Worm (Caenorhabditis elegans): ENCODE measurements around the gene K10D11.7.

The K10D11.7 gene

DNA sequence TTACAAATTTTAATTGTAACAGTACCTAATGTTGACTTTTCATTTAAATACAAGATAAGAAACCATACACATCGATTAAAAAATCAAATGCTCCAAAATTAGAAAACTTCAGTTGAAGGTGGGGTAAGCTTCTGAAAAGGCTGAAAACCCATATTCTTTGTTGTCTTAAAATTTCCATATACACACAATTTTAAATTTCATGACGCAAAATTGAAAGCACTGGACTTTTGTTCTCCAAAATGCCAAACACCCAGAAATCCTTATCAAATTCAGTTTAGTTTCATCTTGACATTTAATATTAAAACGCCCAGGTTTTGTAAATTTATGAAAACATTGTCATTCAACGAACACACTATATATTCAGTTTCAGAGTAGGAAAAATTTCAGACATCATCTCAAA, 35.6 kb downstream of the K10D11.7 start, which contains the start of gene F55G11.7:
Gene F55G11.7 (plus strand): TSS at position 301 of the 400 bp plus-strand sequence.
- no peak for TF ChIP-seq gei-8 (GFP tag; optimal IDR thresholded peaks at IDR 0.05)
- TF ChIP-seq spr-3 (GFP tag; optimal IDR thresholded peaks at IDR 0.05): no peak
- no peak for TF ChIP-seq F37D6.2 (tag; optimal IDR thresholded peaks at IDR 0.05)
- TF ChIP-seq unc-62 (GFP tag; optimal IDR thresholded peaks at IDR 0.05 in 1 of 2): peak in 1 of 2 experiments; percentile 39
- TF ChIP-seq unc-62 (tag; optimal IDR thresholded peaks at IDR 0.05): no peak
- no peak for TF ChIP-seq daf-19 (GFP tag; conservative IDR thresholded peaks at IDR 0.05)

DNA sequence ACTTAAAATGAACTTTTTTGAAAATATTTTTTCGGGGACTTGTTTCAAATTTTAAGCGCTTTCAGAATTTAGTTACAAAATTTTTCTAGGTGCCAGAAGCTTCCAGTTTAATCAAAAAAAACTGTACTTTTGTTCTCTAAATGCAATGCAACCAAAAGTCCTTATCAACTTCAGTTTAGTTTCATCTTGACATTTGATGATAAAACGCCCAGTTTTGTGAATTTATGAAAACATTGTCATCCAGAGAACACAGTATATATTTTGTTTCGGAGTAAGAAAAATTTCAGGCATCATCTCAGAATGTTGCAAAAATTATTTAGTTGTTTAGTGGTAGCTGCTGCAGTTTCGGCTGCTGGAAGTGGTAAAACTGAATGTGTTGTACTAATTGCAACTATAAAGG, 38.1 kb downstream of the K10D11.7 start, which contains the start of gene F55G11.6:
Gene F55G11.6 (plus strand): TSS at position 301 of the 400 bp plus-strand sequence.
- TF ChIP-seq zip-2 (tag; optimal IDR thresholded peaks at IDR 0.05) (no peak), ctbp-1 (GFP tag; IDR thresholded peaks at IDR 0.05) (no peak), zfp-3 (GFP tag; conservative IDR thresholded peaks at IDR 0.05) (no peak), cey-2 (tag; optimal IDR thresholded peaks at IDR 0.05; ENCODE audit: borderline replicate concordance, insufficient read depth) (no peak), daf-8 (GFP tag; IDR thresholded peaks at IDR 0.05) (no peak), tra-1 (GFP tag; IDR thresholded peaks at IDR 0.05) (no peak), ces-1 (GFP tag; optimal IDR thresholded peaks at IDR 0.05) (no peak), nhr-41 (GFP tag; IDR thresholded peaks at IDR 0.05) (no peak), ZK546.5 (tag; optimal IDR thresholded peaks at IDR 0.05) (no peak), unc-130 (GFP tag; optimal IDR thresholded peaks at IDR 0.05) (no peak), R02D3.7 (tag; optimal IDR thresholded peaks at IDR 0.05) (no peak), lin-38 (GFP tag; IDR thresholded peaks at IDR 0.05) (no peak), nhr-76 (tag; optimal IDR thresholded peaks at IDR 0.05) (no peak), unc-39 (tag; optimal IDR thresholded peaks at IDR 0.05) (no peak), nhr-42 (GFP tag; IDR thresholded peaks at IDR 0.05) (no peak), T26A8.4 (GFP tag; IDR thresholded peaks at IDR 0.05) (no peak), pqm-1 (tag; optimal IDR thresholded peaks at IDR 0.05) (no peak), dmd-9 (GFP tag; IDR thresholded peaks at IDR 0.05) (no peak), set-16 (GFP tag; IDR thresholded peaks at IDR 0.05) (no peak)

DNA sequence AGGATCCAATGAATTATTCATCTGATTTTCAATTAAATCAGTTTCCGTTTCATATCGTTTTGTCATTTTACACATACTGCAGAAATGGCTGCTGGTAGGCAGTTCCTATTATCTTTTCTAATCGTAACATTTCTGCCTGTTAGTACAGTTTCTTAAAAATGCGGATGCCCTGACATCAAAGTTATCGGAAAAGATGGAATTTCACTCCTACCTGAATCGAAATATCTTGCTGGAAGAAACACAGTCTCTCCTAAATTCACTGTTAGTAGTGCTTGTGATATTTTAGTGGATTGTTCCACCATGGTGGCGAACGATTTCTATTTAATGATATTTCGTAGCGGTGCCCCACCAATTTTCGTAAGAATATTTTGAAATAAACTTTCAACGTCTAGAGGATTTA, 47.3 kb downstream of the K10D11.7 start, which contains the start of gene F55G11.10:
Gene F55G11.10 (plus strand): TSS at position 301 of the 400 bp plus-strand sequence.
- TF ChIP-seq ctbp-1 (GFP tag; IDR thresholded peaks at IDR 0.05): no peak
- TF ChIP-seq nhr-48 (tag; optimal IDR thresholded peaks at IDR 0.05): no peak
- no peak for TF ChIP-seq dmd-6 (GFP tag; IDR thresholded peaks at IDR 0.05)
- TF ChIP-seq daf-12 (tag; optimal IDR thresholded peaks at IDR 0.05): no peak
- TF ChIP-seq zfp-2 (tag; optimal IDR thresholded peaks at IDR 0.05): no peak
- no peak for TF ChIP-seq lin-1 (GFP tag; IDR thresholded peaks at IDR 0.05)
- TF ChIP-seq tra-1 (GFP tag; IDR thresholded peaks at IDR 0.05): no peak
- no peak for TF ChIP-seq snpc-1.2 (GFP tag; IDR thresholded peaks at IDR 0.05)
- TF ChIP-seq unc-130 (GFP tag; optimal IDR thresholded peaks at IDR 0.05): no peak

DNA sequence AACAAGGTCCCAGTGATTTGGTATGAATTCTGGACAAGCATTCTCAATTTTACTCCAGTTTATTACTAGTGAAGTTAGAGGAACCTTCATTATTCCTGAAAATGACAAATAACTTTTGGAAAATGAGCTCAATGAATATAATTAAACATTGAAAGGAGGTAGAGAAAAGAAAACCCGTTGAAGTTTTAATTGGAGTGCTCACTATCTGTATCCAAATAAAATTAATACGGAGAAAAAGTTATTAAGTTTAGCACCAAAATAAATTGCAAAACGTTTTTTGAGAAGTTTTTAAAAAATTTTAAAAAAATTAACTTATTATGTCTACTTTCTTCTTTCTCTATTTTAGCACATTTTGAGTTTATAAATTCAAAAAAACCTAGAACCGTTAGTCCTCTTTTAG, 49.3 kb downstream of the K10D11.7 start, which contains the start of gene F55G11.1:
Gene F55G11.1 (minus strand): TSS at position 101 of the 400 bp plus-strand sequence.
- TF ChIP-seq php-3 (GFP tag; IDR thresholded peaks at IDR 0.05) (no peak), attf-4 (tag; optimal IDR thresholded peaks at IDR 0.05) (no peak), lim-7 (GFP tag; IDR thresholded peaks at IDR 0.05) (no peak), zip-2 (tag; optimal IDR thresholded peaks at IDR 0.05) (no peak)
